Worm (Caenorhabditis elegans) whole organism, mixed stage, embryonic: ENCODE measurements around the gene fmo-5.

ENCODE experiments used
- bed-3 ChIP-seq: fragments of 200-800 bp; sonication (Bioruptor generic); optimal IDR thresholded peaks from 3 replicates; lab custom pipeline; 2018; ENCODE audit warnings: mild to moderate bottlenecking, missing genetic modification characterization, moderate library complexity, missing compliant biosample characterization
- blmp-1 ChIP-seq: fragments of 150-350 bp; optimal IDR thresholded peaks from 2 replicates; lab custom pipeline; 2014; ENCODE audit warnings: missing biosample characterization, missing genetic modification characterization
- ceh-39 ChIP-seq: fragments of 150-350 bp; optimal IDR thresholded peaks from 2 replicates; lab custom pipeline; 2014; ENCODE audit warnings: missing biosample characterization, missing genetic modification characterization
- ceh-43 ChIP-seq: fragments of 200-800 bp; sonication (Bioruptor generic); optimal IDR thresholded peaks from 2 replicates; lab custom pipeline; 2018; ENCODE audit warnings: mild to moderate bottlenecking, missing genetic modification characterization, moderate library complexity, missing compliant biosample characterization
- ceh-83 ChIP-seq: fragments of 200-800 bp; sonication (Bioruptor generic); optimal IDR thresholded peaks from 2 replicates; lab custom pipeline; 2018; ENCODE audit warnings: mild to moderate bottlenecking, missing genetic modification characterization, missing compliant biosample characterization
- ces-1 ChIP-seq: fragments of 150-350 bp; optimal IDR thresholded peaks from 2 replicates; lab custom pipeline; 2014; ENCODE audit warnings: missing biosample characterization, missing genetic modification reagents, missing genetic modification characterization
- drap-1 ChIP-seq: fragments of 200-800 bp; sonication (Bioruptor generic); optimal IDR thresholded peaks from 3 replicates; lab custom pipeline; 2018; ENCODE audit warnings: mild to moderate bottlenecking, missing genetic modification characterization, missing compliant biosample characterization
- elt-1 ChIP-seq: sonication (generic microtip); optimal IDR thresholded peaks from 2 replicates; lab custom pipeline; 2017; ENCODE audit warnings: missing genetic modification characterization, mild to moderate bottlenecking, missing compliant biosample characterization, antibody characterized with exemption, moderate library complexity, borderline replicate concordance; ENCODE audit not compliant: insufficient read depth
- elt-3 ChIP-seq: fragments of 150-350 bp; optimal IDR thresholded peaks from 2 replicates; lab custom pipeline; 2014; ENCODE audit warnings: missing biosample characterization, missing genetic modification characterization
- flh-1 ChIP-seq: fragments of 200-800 bp; sonication (Bioruptor generic); optimal IDR thresholded peaks from 2 replicates; lab custom pipeline; 2018; ENCODE audit warnings: mild to moderate bottlenecking, missing genetic modification characterization, moderate library complexity, missing compliant biosample characterization
- ham-2 ChIP-seq: fragments of 200-800 bp; sonication (Bioruptor generic); optimal IDR thresholded peaks from 2 replicates; lab custom pipeline; 2018; ENCODE audit warnings: mild to moderate bottlenecking, missing genetic modification characterization, missing compliant biosample characterization
- hlh-1 ChIP-seq: fragments of 150-350 bp; optimal IDR thresholded peaks from 2 replicates; lab custom pipeline; 2014; ENCODE audit warnings: missing biosample characterization, missing genetic modification reagents, missing genetic modification characterization
- lin-13 ChIP-seq: fragments of 150-350 bp; optimal IDR thresholded peaks from 2 replicates; lab custom pipeline; 2014; ENCODE audit warnings: missing biosample characterization, missing genetic modification characterization
- lin-32 ChIP-seq: fragments of 200-800 bp; sonication (Bioruptor generic); optimal IDR thresholded peaks from 2 replicates; lab custom pipeline; 2018; ENCODE audit warnings: mild to moderate bottlenecking, missing genetic modification characterization, missing compliant biosample characterization
- lsy-2 ChIP-seq: fragments of 150-350 bp; optimal IDR thresholded peaks from 2 replicates; lab custom pipeline; 2014; ENCODE audit warnings: missing biosample characterization, missing genetic modification characterization
- mab-5 ChIP-seq: fragments of 150-350 bp; optimal IDR thresholded peaks from 2 replicates; lab custom pipeline; 2014; ENCODE audit warnings: missing biosample characterization, missing genetic modification characterization
- mep-1 ChIP-seq: fragments of 150-350 bp; optimal IDR thresholded peaks from 2 replicates; lab custom pipeline; 2017; ENCODE audit warnings: missing biosample characterization, missing genetic modification reagents, missing genetic modification characterization, inconsistent platforms
- mls-2 ChIP-seq: sonication (generic microtip); optimal IDR thresholded peaks from 2 replicates; lab custom pipeline; 2016; ENCODE audit warnings: mild to moderate bottlenecking, missing genetic modification characterization, moderate library complexity, missing compliant biosample characterization
- nhr-12 ChIP-seq: fragments of 150-350 bp; optimal IDR thresholded peaks from 2 replicates; lab custom pipeline; 2014; ENCODE audit warnings: missing biosample characterization, missing genetic modification characterization
- nhr-2 ChIP-seq: fragments of 150-350 bp; optimal IDR thresholded peaks from 2 replicates; lab custom pipeline; 2014; ENCODE audit warnings: missing biosample characterization, missing genetic modification characterization
- nhr-237 ChIP-seq: fragments of 150-350 bp; optimal IDR thresholded peaks from 2 replicates; lab custom pipeline; 2014; ENCODE audit warnings: missing biosample characterization, missing genetic modification characterization
- nhr-28 ChIP-seq: fragments of 150-350 bp; optimal IDR thresholded peaks from 2 replicates; lab custom pipeline; 2014; ENCODE audit warnings: missing biosample characterization, missing genetic modification characterization
- nhr-76 ChIP-seq: sonication (generic microtip); optimal IDR thresholded peaks from 2 replicates; lab custom pipeline; 2017; ENCODE audit warnings: missing biosample characterization, missing genetic modification characterization
- pha-4 ChIP-seq: fragments of 150-350 bp; optimal IDR thresholded peaks from 2 replicates; lab custom pipeline; 2018; ENCODE audit warnings: missing biosample characterization, missing genetic modification reagents, missing genetic modification characterization
- sem-2 ChIP-seq: fragments of 200-800 bp; sonication (Bioruptor generic); optimal IDR thresholded peaks from 2 replicates; lab custom pipeline; 2018; ENCODE audit warnings: mild to moderate bottlenecking, missing genetic modification characterization, missing compliant biosample characterization
- snpc-4 ChIP-seq: fragments of 150-350 bp; optimal IDR thresholded peaks from 2 replicates; lab custom pipeline; 2014; ENCODE audit warnings: missing biosample characterization, missing genetic modification characterization
- sptf-1 ChIP-seq: sonication (generic microtip); optimal IDR thresholded peaks from 2 replicates; lab custom pipeline; 2017; ENCODE audit warnings: mild to moderate bottlenecking, missing genetic modification characterization, moderate library complexity, missing compliant biosample characterization
- tbx-8 ChIP-seq: fragments of 200-800 bp; sonication (Bioruptor generic); optimal IDR thresholded peaks from 2 replicates; lab custom pipeline; 2018; ENCODE audit warnings: mild to moderate bottlenecking, missing genetic modification characterization, moderate library complexity, missing compliant biosample characterization
- unc-120 ChIP-seq: sonication (generic microtip); optimal IDR thresholded peaks from 2 replicates; lab custom pipeline; 2017; ENCODE audit warnings: missing genetic modification characterization, missing compliant biosample characterization; ENCODE audit not compliant: poor library complexity, severe bottlenecking
- unc-39 ChIP-seq: fragments of 150-350 bp; optimal IDR thresholded peaks from 2 replicates; lab custom pipeline; 2014; ENCODE audit warnings: missing biosample characterization, missing genetic modification characterization
- unc-62 ChIP-seq: fragments of 150-350 bp; optimal IDR thresholded peaks from 2 replicates; lab custom pipeline; 2014; ENCODE audit warnings: missing biosample characterization, missing genetic modification reagents, missing genetic modification characterization
- zip-8 ChIP-seq: fragments of 150-350 bp; optimal IDR thresholded peaks from 2 replicates; lab custom pipeline; 2014; ENCODE audit warnings: missing biosample characterization, missing genetic modification characterization
- ztf-11 ChIP-seq: fragments of 150-350 bp; optimal IDR thresholded peaks from 2 replicates; lab custom pipeline; 2014; ENCODE audit warnings: missing biosample characterization, missing genetic modification characterization

fmo-5 gene

ce11 chrV:903460-903859, at the start of gene fmo-5:
TSS of gene fmo-5 (minus strand) at chrV:903665.
- no peak for TF ChIP-seq blmp-1 (tag; lab: Kevin White, UChicago)
- TF ChIP-seq drap-1 (GFP tag; lab: Kevin White, UChicago): no peak
- TF ChIP-seq elt-1 (tag; lab: Kevin White, UChicago): no peak
- TF ChIP-seq elt-3: no peak
- TF ChIP-seq nhr-12 (tag; lab: Kevin White, UChicago): no peak
- TF ChIP-seq nhr-2 (tag; lab: Kevin White, UChicago): no peak
- TF ChIP-seq mep-1: no peak
- TF ChIP-seq unc-39 (tag; lab: Kevin White, UChicago): no peak
- TF ChIP-seq unc-62 (GFP tag; lab: Kevin White, UChicago): no peak
- no peak for TF ChIP-seq nhr-76 (tag; lab: Kevin White, UChicago)
- no peak for TF ChIP-seq nhr-28
- TF ChIP-seq hlh-1: no peak
- no peak for TF ChIP-seq lsy-2 (tag; lab: Kevin White, UChicago)

ce11 chrV:949760-950159, 46.3 kb upstream of the fmo-5 start, which contains the start of gene Y50D4C.6:
TSS of gene Y50D4C.6 (minus strand) at chrV:949860.
- no peak for TF ChIP-seq zip-8 (tag; lab: Kevin White, UChicago)
- TF ChIP-seq nhr-12 (tag; lab: Kevin White, UChicago): no peak
- no peak for TF ChIP-seq ceh-39 (tag; lab: Kevin White, UChicago)
- no peak for TF ChIP-seq blmp-1 (tag; lab: Kevin White, UChicago)
- no peak for TF ChIP-seq ceh-43 (GFP tag; lab: Kevin White, UChicago)
- no peak for TF ChIP-seq tbx-8 (GFP tag; lab: Kevin White, UChicago)
- TF ChIP-seq sptf-1 (tag; lab: Kevin White, UChicago): no peak
- no peak for TF ChIP-seq unc-120
- no peak for TF ChIP-seq hlh-1
- TF ChIP-seq lsy-2 (tag; lab: Kevin White, UChicago): no peak
- TF ChIP-seq flh-1 (GFP tag; lab: Kevin White, UChicago): no peak
- TF ChIP-seq ceh-83 (GFP tag; lab: Kevin White, UChicago): no peak
- TF ChIP-seq nhr-76 (tag; lab: Kevin White, UChicago): no peak
- TF ChIP-seq unc-62 (GFP tag; lab: Kevin White, UChicago): no peak
- no peak for TF ChIP-seq ces-1 (GFP tag; lab: Kevin White, UChicago)
- TF ChIP-seq ztf-11 (tag; lab: Kevin White, UChicago): no peak
- no peak for TF ChIP-seq pha-4 (tag; lab: Kevin White, UChicago)
- TF ChIP-seq unc-39 (tag; lab: Kevin White, UChicago): no peak
- TF ChIP-seq drap-1 (GFP tag; lab: Kevin White, UChicago): no peak

- TF ChIP-seq ham-2 (GFP tag; lab: Kevin White, UChicago): no peak
- no peak for TF ChIP-seq mls-2
- TF ChIP-seq nhr-76 (tag; lab: Kevin White, UChicago): no peak
Observed at ce11 chrV:949084-949483, 45.6 kb upstream of the fmo-5 start.

- TF ChIP-seq ham-2 (GFP tag; lab: Kevin White, UChicago) (no peak), unc-120 (no peak), unc-62 (GFP tag; lab: Kevin White, UChicago) (no peak), ces-1 (GFP tag; lab: Kevin White, UChicago) (no peak)
- TF ChIP-seq, all 35 proteins: peak for 0
Observed at ce11 chrV:945828-946227, 42.4 kb upstream of the fmo-5 start.

ce11 chrV:945144-945543, 41.7 kb upstream of the fmo-5 start, which contains the start of gene Y50D4C.3:
TSS of gene Y50D4C.3 (minus strand) at chrV:945244.
- TF ChIP-seq flh-1 (GFP tag; lab: Kevin White, UChicago) (no peak), mab-5 (tag; lab: Kevin White, UChicago) (no peak), nhr-12 (tag; lab: Kevin White, UChicago) (no peak), elt-1 (tag; lab: Kevin White, UChicago) (no peak), unc-120 (no peak), elt-3 (no peak), zip-8 (tag; lab: Kevin White, UChicago) (no peak), ztf-11 (tag; lab: Kevin White, UChicago) (no peak), hlh-1 (no peak), nhr-237 (tag; lab: Kevin White, UChicago) (no peak), ham-2 (GFP tag; lab: Kevin White, UChicago) (no peak)

ce11 chrV:942556-942955, 39.1 kb upstream of the fmo-5 start:
- TF ChIP-seq snpc-4: no peak
- no peak for TF ChIP-seq sem-2 (GFP tag; lab: Kevin White, UChicago)
- TF ChIP-seq lsy-2 (tag; lab: Kevin White, UChicago): no peak
- TF ChIP-seq nhr-28: no peak
- TF ChIP-seq ceh-43 (GFP tag; lab: Kevin White, UChicago): no peak
- no peak for TF ChIP-seq ceh-83 (GFP tag; lab: Kevin White, UChicago)
- no peak for TF ChIP-seq blmp-1 (tag; lab: Kevin White, UChicago)
- TF ChIP-seq lin-13 (tag; lab: Kevin White, UChicago): no peak
- no peak for TF ChIP-seq bed-3 (GFP tag; lab: Kevin White, UChicago)
- no peak for TF ChIP-seq hlh-1
- TF ChIP-seq elt-3: no peak
- TF ChIP-seq elt-1 (tag; lab: Kevin White, UChicago): no peak
- TF ChIP-seq lin-32: no peak
- no peak for TF ChIP-seq nhr-76 (tag; lab: Kevin White, UChicago)
- no peak for TF ChIP-seq sptf-1 (tag; lab: Kevin White, UChicago)
- TF ChIP-seq tbx-8 (GFP tag; lab: Kevin White, UChicago): no peak
- no peak for TF ChIP-seq ceh-39 (tag; lab: Kevin White, UChicago)
